Worm (Caenorhabditis elegans) whole organism, young adult: ENCODE results near the gene lido-8.
A peak's percentile ranks its signal among the peaks of the same experiment; 100 is the strongest.

Experiments
- B0261.1 ChIP-seq: sonication (generic microtip); optimal IDR thresholded peaks from 2 replicates; lab custom pipeline; 2016; ENCODE audit warnings: mild to moderate bottlenecking, missing genetic modification characterization, moderate library complexity, missing compliant biosample characterization
- B0336.3 ChIP-seq: fragments of 200-800 bp; sonication (Bioruptor generic); IDR thresholded peaks from 2 replicates; pipeline ENCODE4 v1.3.6; 2022; ENCODE audit warnings: missing genetic modification characterization, missing compliant biosample characterization
- C06A6.2 ChIP-seq: fragments of 200-800 bp; sonication (Bioruptor generic); conservative IDR thresholded peaks from 2 replicates; pipeline ENCODE4 v1.3.6; 2022; ENCODE audit warnings: missing genetic modification characterization, missing compliant biosample characterization
- F39B2.1 ChIP-seq: fragments of 200-800 bp; sonication (Bioruptor generic); IDR thresholded peaks from 2 replicates; pipeline ENCODE4 v1.3.6; 2022; ENCODE audit warnings: missing genetic modification reagents, missing genetic modification characterization, missing compliant biosample characterization
- F49E8.2 ChIP-seq: sonication (generic microtip); optimal IDR thresholded peaks from 3 replicates; lab custom pipeline; 2017; ENCODE audit warnings: missing genetic modification characterization, mild to moderate bottlenecking, missing compliant biosample characterization, antibody characterized with exemption, moderate library complexity; ENCODE audit not compliant: insufficient read depth
- F52B5.7 ChIP-seq: sonication (generic microtip); optimal IDR thresholded peaks from 2 replicates; lab custom pipeline; 2016; ENCODE audit warnings: mild to moderate bottlenecking, missing genetic modification characterization, missing compliant biosample characterization
- F55B11.4 ChIP-seq: sonication (generic microtip); optimal IDR thresholded peaks from 2 replicates; lab custom pipeline; 2016; ENCODE audit warnings: missing compliant biosample characterization, missing genetic modification characterization, borderline replicate concordance; ENCODE audit not compliant: insufficient read depth
- F57A8.1 ChIP-seq: fragments of 200-800 bp; sonication (Bioruptor generic); optimal IDR thresholded peaks from 2 replicates; lab custom pipeline; 2018; ENCODE audit warnings: mild to moderate bottlenecking, missing genetic modification characterization, moderate library complexity, missing compliant biosample characterization
- F57C9.4 ChIP-seq: sonication (generic microtip); optimal IDR thresholded peaks from 2 replicates; lab custom pipeline; 2017; ENCODE audit warnings: mild to moderate bottlenecking, missing genetic modification characterization, missing compliant biosample characterization
- T07F8.4 ChIP-seq: sonication (generic microtip); optimal IDR thresholded peaks from 2 replicates; lab custom pipeline; 2016; ENCODE audit warnings: mild to moderate bottlenecking, missing genetic modification characterization, moderate library complexity, missing compliant biosample characterization
- ZK185.1 ChIP-seq: sonication (generic microtip); optimal IDR thresholded peaks from 2 replicates; lab custom pipeline; 2016; ENCODE audit warnings: mild to moderate bottlenecking, missing genetic modification characterization, missing compliant biosample characterization; ENCODE audit not compliant: poor library complexity, severe bottlenecking
- aptf-2 ChIP-seq: fragments of 200-800 bp; sonication (Bioruptor generic); conservative IDR thresholded peaks from 2 replicates; pipeline ENCODE4 v1.3.6; 2022; ENCODE audit warnings: missing genetic modification reagents, missing genetic modification characterization, missing compliant biosample characterization
- aptf-3 ChIP-seq: fragments of 200-800 bp; sonication (Bioruptor generic); IDR thresholded peaks from 2 replicates; pipeline ENCODE4 v1.3.6; 2022; ENCODE audit warnings: missing genetic modification characterization, missing compliant biosample characterization
- attf-5 ChIP-seq: fragments of 200-800 bp; sonication (Bioruptor generic); optimal IDR thresholded peaks from 2 replicates; lab custom pipeline; 2018; ENCODE audit warnings: mild to moderate bottlenecking, missing genetic modification characterization, missing compliant biosample characterization
- attf-6 ChIP-seq: fragments of 200-800 bp; sonication (Bioruptor generic); IDR thresholded peaks from 2 replicates; pipeline ENCODE4 v1.3.6; 2022; ENCODE audit warnings: missing genetic modification reagents, missing genetic modification characterization, missing compliant biosample characterization
- bed-1 ChIP-seq: fragments of 200-800 bp; sonication (Bioruptor generic); IDR thresholded peaks from 2 replicates; pipeline ENCODE4 v1.3.6; 2022; ENCODE audit warnings: missing genetic modification reagents, missing genetic modification characterization, missing compliant biosample characterization
- bed-2 ChIP-seq: fragments of 200-800 bp; sonication (Bioruptor generic); IDR thresholded peaks from 2 replicates; pipeline ENCODE4 v1.3.6; 2022; ENCODE audit warnings: missing genetic modification reagents, missing genetic modification characterization, missing compliant biosample characterization
- ccch-3 ChIP-seq: fragments of 200-800 bp; sonication (Bioruptor generic); optimal IDR thresholded peaks from 2 replicates; lab custom pipeline; 2018; ENCODE audit warnings: mild to moderate bottlenecking, missing genetic modification characterization, missing compliant biosample characterization
- cebp-1 ChIP-seq, 2 experiments: fragments of 200-800 bp in 1 of 2; sonication (Bioruptor generic) in 1 of 2; sonication (generic microtip) in 1 of 2; IDR thresholded peaks in 1 of 2; optimal IDR thresholded peaks in 1 of 2; 2 replicates each; pipeline versions ENCODE4 v1.3.6 to Lab custom; 2017 to 2022; ENCODE audit warnings: missing compliant biosample characterization in 2 of 2, missing genetic modification characterization in 2 of 2, mild to moderate bottlenecking in 1 of 2, missing genetic modification reagents in 1 of 2, moderate library complexity in 1 of 2
- ceh-40 ChIP-seq: fragments of 200-800 bp; sonication (Bioruptor generic); IDR thresholded peaks from 2 replicates; pipeline ENCODE4 v1.3.6; 2022; ENCODE audit warnings: missing genetic modification characterization, missing compliant biosample characterization
- dox-1 ChIP-seq: fragments of 200-800 bp; sonication (Bioruptor generic); IDR thresholded peaks from 2 replicates; pipeline ENCODE4 v1.3.6; 2022; ENCODE audit warnings: missing genetic modification reagents, missing genetic modification characterization, missing compliant biosample characterization
- efl-1 ChIP-seq: fragments of 150-350 bp; optimal IDR thresholded peaks from 2 replicates; lab custom pipeline; 2014; ENCODE audit warnings: missing biosample characterization, missing genetic modification reagents, missing genetic modification characterization
- egl-18 ChIP-seq: fragments of 200-800 bp; sonication (Bioruptor generic); IDR thresholded peaks from 2 replicates; pipeline ENCODE4 v1.3.6; 2022; ENCODE audit warnings: missing genetic modification reagents, missing genetic modification characterization, missing compliant biosample characterization
- egl-44 ChIP-seq: fragments of 200-800 bp; sonication (Bioruptor generic); IDR thresholded peaks from 2 replicates; pipeline ENCODE4 v1.3.6; 2022; ENCODE audit warnings: missing genetic modification reagents, missing genetic modification characterization, missing compliant biosample characterization
- ets-4 ChIP-seq: fragments of 200-800 bp; sonication (Bioruptor generic); optimal IDR thresholded peaks from 2 replicates; lab custom pipeline; 2018; ENCODE audit warnings: mild to moderate bottlenecking, missing genetic modification characterization, missing compliant biosample characterization
- fkh-3 ChIP-seq: sonication (generic microtip); optimal IDR thresholded peaks from 2 replicates; lab custom pipeline; 2016; ENCODE audit warnings: mild to moderate bottlenecking, missing genetic modification characterization, missing compliant biosample characterization
- gei-17 ChIP-seq: fragments of 200-800 bp; sonication (Bioruptor generic); optimal IDR thresholded peaks from 2 replicates; lab custom pipeline; 2018; ENCODE audit warnings: mild to moderate bottlenecking, missing genetic modification characterization, missing compliant biosample characterization
- hlh-26 ChIP-seq: fragments of 200-800 bp; sonication (Bioruptor generic); conservative IDR thresholded peaks from 2 replicates; pipeline ENCODE4 v1.3.6; 2022; ENCODE audit warnings: missing genetic modification reagents, missing genetic modification characterization, missing compliant biosample characterization
- hmg-20 ChIP-seq: fragments of 200-800 bp; sonication (Bioruptor generic); IDR thresholded peaks from 2 replicates; pipeline ENCODE4 v1.3.6; 2022; ENCODE audit warnings: missing genetic modification reagents, missing genetic modification characterization, missing compliant biosample characterization
- hrde-1 ChIP-seq: sonication (generic microtip); optimal IDR thresholded peaks from 2 replicates; lab custom pipeline; 2016; ENCODE audit warnings: missing genetic modification characterization, mild to moderate bottlenecking, missing compliant biosample characterization, moderate library complexity, missing genotype, missing genetic modification reagents, borderline replicate concordance
- lin-26 ChIP-seq: fragments of 200-800 bp; sonication (Bioruptor generic); IDR thresholded peaks from 2 replicates; pipeline ENCODE4 v1.3.6; 2022; ENCODE audit warnings: missing genetic modification reagents, missing genetic modification characterization, missing compliant biosample characterization
- lin-40 ChIP-seq: sonication (generic microtip); optimal IDR thresholded peaks from 2 replicates; lab custom pipeline; 2016; ENCODE audit warnings: missing genetic modification characterization, mild to moderate bottlenecking, missing compliant biosample characterization, missing genotype, missing genetic modification reagents
- lsl-1 ChIP-seq: fragments of 200-800 bp; sonication (Bioruptor generic); optimal IDR thresholded peaks from 2 replicates; lab custom pipeline; 2018; ENCODE audit warnings: mild to moderate bottlenecking, missing genetic modification characterization, moderate library complexity, missing compliant biosample characterization
- madf-6 ChIP-seq: fragments of 200-800 bp; sonication (Bioruptor generic); IDR thresholded peaks from 2 replicates; pipeline ENCODE4 v1.3.6; 2022; ENCODE audit warnings: missing genetic modification reagents, missing genetic modification characterization, missing compliant biosample characterization
- madf-8 ChIP-seq: fragments of 200-800 bp; sonication (Bioruptor generic); conservative IDR thresholded peaks from 2 replicates; pipeline ENCODE4 v1.3.6; 2022; ENCODE audit warnings: missing genetic modification reagents, missing genetic modification characterization, missing compliant biosample characterization
- nhr-27 ChIP-seq: fragments of 200-800 bp; sonication (Bioruptor generic); optimal IDR thresholded peaks from 2 replicates; lab custom pipeline; 2018; ENCODE audit warnings: mild to moderate bottlenecking, missing genetic modification characterization, moderate library complexity, missing compliant biosample characterization
- rcor-1 ChIP-seq: fragments of 200-800 bp; sonication (Bioruptor generic); IDR thresholded peaks from 2 replicates; pipeline ENCODE4 v1.3.6; 2022; ENCODE audit warnings: missing genetic modification reagents, missing genetic modification characterization, missing compliant biosample characterization
- rpc-1 ChIP-seq, 2 experiments: fragments of 150-350 bp in 1 of 2; sonication (generic microtip) in 1 of 2; optimal IDR thresholded peaks; 2 replicates each; lab custom pipeline; 2014 to 2018; ENCODE audit warnings: missing biosample characterization in 1 of 2, missing genetic modification characterization in 1 of 2, missing genetic modification reagents in 1 of 2, missing genotype in 1 of 2
- sdz-38 ChIP-seq: sonication (generic microtip); optimal IDR thresholded peaks from 2 replicates; lab custom pipeline; 2016; ENCODE audit warnings: missing genotype, missing genetic modification characterization, missing compliant biosample characterization
- tbp1 ChIP-seq: fragments of 200-800 bp; sonication (Bioruptor generic); optimal IDR thresholded peaks from 2 replicates; lab custom pipeline; 2018; ENCODE audit warnings: mild to moderate bottlenecking, missing genetic modification characterization, missing compliant biosample characterization
- tbx-9 ChIP-seq: sonication (generic microtip); optimal IDR thresholded peaks from 2 replicates; lab custom pipeline; 2016; ENCODE audit warnings: borderline replicate concordance, missing genetic modification characterization, inconsistent platforms, missing compliant biosample characterization
- xnd-1 ChIP-seq: sonication (generic microtip); optimal IDR thresholded peaks from 2 replicates; lab custom pipeline; 2016; ENCODE audit warnings: missing genotype, missing genetic modification reagents, missing genetic modification characterization, missing compliant biosample characterization
- zfh-2 ChIP-seq: fragments of 200-800 bp; sonication (Bioruptor generic); conservative IDR thresholded peaks from 2 replicates; pipeline ENCODE4 v1.3.6; 2022; ENCODE audit warnings: missing genetic modification reagents, missing genetic modification characterization, missing compliant biosample characterization
- ztf-18 ChIP-seq: sonication (generic microtip); optimal IDR thresholded peaks from 2 replicates; lab custom pipeline; 2016; ENCODE audit warnings: missing genotype, mild to moderate bottlenecking, missing genetic modification characterization, missing compliant biosample characterization
- ztf-26 ChIP-seq: sonication (generic microtip); optimal IDR thresholded peaks from 2 replicates; lab custom pipeline; 2017; ENCODE audit warnings: missing genetic modification characterization, missing compliant biosample characterization
- ztf-6 ChIP-seq: fragments of 200-800 bp; sonication (Bioruptor generic); IDR thresholded peaks from 2 replicates; pipeline ENCODE4 v1.3.6; 2022; ENCODE audit warnings: missing genetic modification reagents, missing genetic modification characterization, missing compliant biosample characterization

Gene lido-8

DNA sequence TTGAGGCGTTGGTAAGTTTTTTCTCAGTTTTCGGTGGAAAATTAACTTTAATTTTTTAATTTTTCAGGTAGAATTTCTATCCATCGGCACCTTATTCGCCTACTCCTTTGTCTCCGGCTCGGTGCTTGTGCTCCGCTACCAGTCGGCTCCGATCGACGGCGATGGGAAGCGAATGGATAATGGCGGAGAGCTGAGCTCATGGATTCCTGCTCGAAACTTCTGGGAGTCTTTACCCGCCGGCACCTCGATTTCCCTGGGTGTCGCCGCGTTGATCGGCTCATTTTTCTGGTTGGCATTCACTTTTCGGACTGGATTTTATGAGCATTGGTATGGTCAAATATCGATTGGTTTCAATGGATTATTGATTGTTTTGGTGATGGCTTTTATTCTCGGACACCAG, 38.1 kb downstream of the lido-8 start:
- TF ChIP-seq dox-1 (GFP tag; lab: Robert Waterston, UW) (no peak), ceh-40 (GFP tag; lab: Robert Waterston, UW) (no peak), F55B11.4 (no peak), tbx-9 (tag; lab: Kevin White, UChicago) (no peak), zfh-2 (GFP tag; lab: Robert Waterston, UW) (peak; percentile 68)

DNA sequence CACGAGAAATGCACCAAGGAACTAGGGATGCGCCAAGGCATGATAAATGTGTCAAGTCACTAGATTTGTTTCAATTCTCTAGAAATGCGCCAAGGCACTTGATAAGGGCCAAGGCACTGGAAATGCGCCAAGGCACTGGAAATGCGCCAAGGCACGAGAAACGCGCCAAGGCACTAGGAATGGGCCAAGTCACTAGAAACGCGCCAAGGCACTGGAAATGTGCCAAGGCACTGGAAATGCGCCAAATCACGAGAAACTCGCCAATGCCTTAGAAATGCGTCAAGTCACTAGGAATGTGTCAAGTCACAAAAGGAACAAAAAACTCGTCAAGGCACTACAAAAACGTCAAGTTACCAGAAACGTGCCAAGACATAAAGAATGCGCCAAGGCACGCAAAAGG, 39.5 kb downstream of the lido-8 start:
- no peak for TF ChIP-seq tbp1 (GFP tag; lab: Kevin White, UChicago)
- TF ChIP-seq hrde-1 (tag; lab: Kevin White, UChicago): no peak
- no peak for TF ChIP-seq hlh-26 (GFP tag; lab: Robert Waterston, UW)
- TF ChIP-seq F57A8.1 (GFP tag; lab: Kevin White, UChicago): no peak
- TF ChIP-seq cebp-1 (GFP tag; IDR thresholded peaks at IDR 0.05; lab: Robert Waterston, UW): no peak
- TF ChIP-seq cebp-1 (tag; optimal IDR thresholded peaks at IDR 0.05; lab: Kevin White, UChicago): peak; percentile 9
- no peak for TF ChIP-seq C06A6.2 (GFP tag; lab: Robert Waterston, UW)
- no peak for TF ChIP-seq ccch-3 (GFP tag; lab: Kevin White, UChicago)
- TF ChIP-seq hmg-20 (GFP tag; lab: Robert Waterston, UW): no peak
- TF ChIP-seq xnd-1 (tag; lab: Kevin White, UChicago): no peak
- no peak for TF ChIP-seq fkh-3 (tag; lab: Kevin White, UChicago)
- TF ChIP-seq madf-6: no peak
- TF ChIP-seq egl-18 (GFP tag; lab: Robert Waterston, UW): no peak
- peak; percentile 5 for TF ChIP-seq attf-5 (GFP tag; lab: Kevin White, UChicago)
- TF ChIP-seq bed-2: no peak
- no peak for TF ChIP-seq lin-26 (GFP tag; lab: Robert Waterston, UW)
- no peak for TF ChIP-seq aptf-2 (GFP tag; lab: Robert Waterston, UW)
- no peak for TF ChIP-seq F39B2.1
- TF ChIP-seq F52B5.7 (tag; lab: Kevin White, UChicago): no peak
- TF ChIP-seq F57C9.4 (tag; lab: Kevin White, UChicago): no peak
- TF ChIP-seq ets-4 (GFP tag; lab: Kevin White, UChicago): no peak
- TF ChIP-seq rcor-1 (GFP tag; lab: Robert Waterston, UW): no peak
- TF ChIP-seq egl-44: no peak
- no peak for TF ChIP-seq tbx-9 (tag; lab: Kevin White, UChicago)
- TF ChIP-seq ZK185.1 (tag; lab: Kevin White, UChicago): no peak
- no peak for TF ChIP-seq nhr-27 (tag; lab: Kevin White, UChicago)
- no peak for TF ChIP-seq lsl-1 (GFP tag; lab: Kevin White, UChicago)
- TF ChIP-seq gei-17 (GFP tag; lab: Kevin White, UChicago): peak; percentile 9
- TF ChIP-seq ztf-6 (GFP tag; lab: Robert Waterston, UW): no peak
- no peak for TF ChIP-seq bed-1 (GFP tag; lab: Robert Waterston, UW)
- TF ChIP-seq T07F8.4: no peak
- TF ChIP-seq efl-1 (GFP tag; lab: Kevin White, UChicago): no peak
- no peak for TF ChIP-seq sdz-38 (tag; lab: Kevin White, UChicago)
- no peak for TF ChIP-seq aptf-3 (GFP tag; lab: Robert Waterston, UW)
- no peak for TF ChIP-seq B0261.1 (tag; lab: Kevin White, UChicago)
- TF ChIP-seq madf-8 (GFP tag; lab: Robert Waterston, UW): no peak
- peak; percentile 30 for TF ChIP-seq lin-40
- no peak for TF ChIP-seq F49E8.2
- no peak for TF ChIP-seq rpc-1 (optimal IDR thresholded peaks at IDR 0.05; lab: Kevin White, UChicago)
- no peak for TF ChIP-seq rpc-1 (tag; optimal IDR thresholded peaks at IDR 0.05; lab: Kevin White, UChicago)
- TF ChIP-seq ztf-18 (tag; lab: Kevin White, UChicago): peak; percentile 89
- peak; percentile 80 for TF ChIP-seq ztf-26
- no peak for TF ChIP-seq attf-6 (GFP tag; lab: Robert Waterston, UW)
- no peak for TF ChIP-seq B0336.3
